Worm (Caenorhabditis elegans): ENCODE measurements around the gene F43C11.1.

The F43C11.1 gene

DNA sequence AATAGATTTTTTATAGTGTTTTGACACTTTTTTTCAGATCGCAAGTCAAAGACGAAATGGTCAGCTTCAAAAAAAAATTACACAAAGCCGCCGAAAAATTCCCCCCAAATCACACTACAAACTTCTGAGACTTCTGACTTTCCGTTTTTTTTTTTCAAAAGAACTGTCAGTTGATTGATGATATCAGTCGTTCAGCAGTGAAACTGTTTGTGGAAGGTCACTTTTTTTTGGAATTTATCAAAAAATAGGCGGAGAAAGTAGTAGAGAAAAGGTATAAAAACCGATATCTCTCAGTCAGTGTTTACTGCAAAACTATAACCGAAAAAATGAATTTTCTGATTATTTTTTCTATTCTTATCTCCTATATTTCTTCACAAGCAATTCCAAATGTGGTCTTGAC, 3.9 kb upstream of the F43C11.1 start, which contains the start of gene F43C11.3:
Gene F43C11.3 (plus strand): TSS at position 301 of the 400 bp plus-strand sequence.
- TF ChIP-seq F49E8.2 (tag; optimal IDR thresholded peaks at IDR 0.05; ENCODE audit: insufficient read depth), result no peak
- TF ChIP-seq F55B11.4 (tag; optimal IDR thresholded peaks at IDR 0.05; ENCODE audit: borderline replicate concordance, insufficient read depth), result no peak
- TF ChIP-seq ceh-40 (GFP tag; IDR thresholded peaks at IDR 0.05), result no peak

DNA sequence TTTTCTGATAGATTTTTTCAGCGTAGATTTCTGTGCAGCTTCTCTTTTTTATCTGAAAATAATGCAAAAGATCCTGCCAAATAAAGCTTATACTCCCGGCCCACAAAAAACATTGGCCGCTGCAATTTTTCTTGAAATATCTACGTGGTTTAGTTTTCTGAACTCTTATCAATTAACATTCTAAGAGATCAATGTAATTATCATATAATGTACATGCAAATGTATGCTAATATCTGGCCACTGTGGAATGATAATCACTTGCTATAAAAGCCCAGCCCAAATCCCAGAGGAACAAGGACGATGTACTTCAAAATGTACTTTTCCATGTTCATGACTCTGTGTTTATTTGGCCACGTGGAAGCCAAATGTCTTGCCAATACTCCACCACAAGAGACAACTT, 2.4 kb upstream of the F43C11.1 start, which contains the start of gene F43C11.2:
Gene F43C11.2 (plus strand): TSS at position 301 of the 400 bp plus-strand sequence.
- TF ChIP-seq ztf-6 (GFP tag; IDR thresholded peaks at IDR 0.05), result no peak
- TF ChIP-seq hmg-20 (GFP tag; IDR thresholded peaks at IDR 0.05), result no peak
- TF ChIP-seq pha-4 (tag; optimal IDR thresholded peaks at IDR 0.05), result no peak
- TF ChIP-seq bed-1 (GFP tag; IDR thresholded peaks at IDR 0.05), result no peak
- TF ChIP-seq lsy-27 (tag; optimal IDR thresholded peaks at IDR 0.05; ENCODE audit: borderline replicate concordance, insufficient read depth), result no peak
- TF ChIP-seq efl-1 (GFP tag; optimal IDR thresholded peaks at IDR 0.05), result no peak
- no peak for TF ChIP-seq hrde-1 (tag; optimal IDR thresholded peaks at IDR 0.05; ENCODE audit: borderline replicate concordance)
- no peak for TF ChIP-seq F39B2.1 (GFP tag; IDR thresholded peaks at IDR 0.05)
- no peak for TF ChIP-seq cebp-2 (GFP tag; IDR thresholded peaks at IDR 0.05)
- TF ChIP-seq F37B4.10 (GFP tag; IDR thresholded peaks at IDR 0.05), result no peak
- no peak for TF ChIP-seq F49E8.2 (tag; optimal IDR thresholded peaks at IDR 0.05; ENCODE audit: insufficient read depth)
- no peak for TF ChIP-seq ets-4 (GFP tag; optimal IDR thresholded peaks at IDR 0.05)
- TF ChIP-seq atf-7 (tag; optimal IDR thresholded peaks at IDR 0.05), result no peak
- TF ChIP-seq madf-10 (tag; optimal IDR thresholded peaks at IDR 0.05), result no peak
- no peak for TF ChIP-seq nfya-1 (tag; optimal IDR thresholded peaks at IDR 0.05; ENCODE audit: borderline replicate concordance, insufficient read depth)

DNA sequence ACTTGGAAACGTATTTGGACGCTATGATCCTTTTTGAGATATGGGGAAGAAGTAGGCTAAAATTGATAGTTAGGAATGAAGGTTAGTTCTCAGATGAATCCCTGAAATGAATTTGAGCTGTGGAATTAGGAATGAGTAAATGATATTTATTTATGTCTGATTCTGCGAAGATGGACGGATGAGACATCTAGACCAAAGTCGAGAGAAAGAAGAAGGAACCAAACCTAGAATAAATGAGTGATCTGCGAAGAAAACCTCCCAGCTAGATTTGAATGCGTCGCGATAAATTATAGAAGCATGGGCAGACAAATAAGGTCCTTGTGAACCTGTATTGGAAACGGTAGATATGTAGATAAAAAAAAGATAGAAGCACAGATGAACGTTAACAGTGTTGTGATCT, 3.1 kb downstream of the F43C11.1 start, which contains the start of gene F43C11.16:
Gene F43C11.16 (minus strand): TSS at position 101 of the 400 bp plus-strand sequence.
- no peak for TF ChIP-seq cebp-1 (GFP tag; IDR thresholded peaks at IDR 0.05)
- no peak for TF ChIP-seq cebp-1 (tag; optimal IDR thresholded peaks at IDR 0.05)
- TF ChIP-seq tbp1 (GFP tag; optimal IDR thresholded peaks at IDR 0.05), result no peak
- TF ChIP-seq hmg-20 (GFP tag; IDR thresholded peaks at IDR 0.05), result no peak
- no peak for TF ChIP-seq lin-26 (GFP tag; IDR thresholded peaks at IDR 0.05)
- TF ChIP-seq nhr-90 (tag; optimal IDR thresholded peaks at IDR 0.05), result no peak
- TF ChIP-seq madf-8 (GFP tag; conservative IDR thresholded peaks at IDR 0.05), result no peak
- TF ChIP-seq F10E7.11 (tag; optimal IDR thresholded peaks at IDR 0.05), result no peak
- TF ChIP-seq tlf-1 (GFP tag; optimal IDR thresholded peaks at IDR 0.05), result no peak
- no peak for TF ChIP-seq F57C9.4 (tag; optimal IDR thresholded peaks at IDR 0.05)

DNA sequence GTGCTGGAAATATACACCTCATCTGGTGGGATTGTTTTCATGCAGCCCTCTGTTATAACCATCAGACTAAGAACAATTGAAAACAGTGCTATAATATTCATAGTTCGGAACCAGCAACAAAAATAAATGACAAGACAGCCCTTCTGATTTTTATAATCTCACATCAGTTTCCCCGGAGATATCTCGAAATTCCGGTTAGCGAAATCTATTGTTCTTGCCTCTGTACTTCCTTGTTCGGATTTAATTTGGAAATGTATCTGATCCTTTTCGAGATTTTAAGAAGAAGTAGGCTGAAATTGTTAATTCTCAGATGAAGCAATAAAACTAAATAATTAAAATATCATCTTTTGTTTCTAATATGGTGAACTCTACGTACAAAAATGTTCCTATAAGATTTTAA, 6.8 kb downstream of the F43C11.1 start, which contains the start of gene F43C11.11:
Gene F43C11.11 (minus strand): TSS at position 101 of the 400 bp plus-strand sequence.
- TF ChIP-seq attf-6 (GFP tag; IDR thresholded peaks at IDR 0.05), result no peak
- TF ChIP-seq zfh-2 (GFP tag; conservative IDR thresholded peaks at IDR 0.05), result no peak
- no peak for TF ChIP-seq bed-2 (GFP tag; IDR thresholded peaks at IDR 0.05)
- TF ChIP-seq mcd-1 (GFP tag; IDR thresholded peaks at IDR 0.05), result no peak

DNA sequence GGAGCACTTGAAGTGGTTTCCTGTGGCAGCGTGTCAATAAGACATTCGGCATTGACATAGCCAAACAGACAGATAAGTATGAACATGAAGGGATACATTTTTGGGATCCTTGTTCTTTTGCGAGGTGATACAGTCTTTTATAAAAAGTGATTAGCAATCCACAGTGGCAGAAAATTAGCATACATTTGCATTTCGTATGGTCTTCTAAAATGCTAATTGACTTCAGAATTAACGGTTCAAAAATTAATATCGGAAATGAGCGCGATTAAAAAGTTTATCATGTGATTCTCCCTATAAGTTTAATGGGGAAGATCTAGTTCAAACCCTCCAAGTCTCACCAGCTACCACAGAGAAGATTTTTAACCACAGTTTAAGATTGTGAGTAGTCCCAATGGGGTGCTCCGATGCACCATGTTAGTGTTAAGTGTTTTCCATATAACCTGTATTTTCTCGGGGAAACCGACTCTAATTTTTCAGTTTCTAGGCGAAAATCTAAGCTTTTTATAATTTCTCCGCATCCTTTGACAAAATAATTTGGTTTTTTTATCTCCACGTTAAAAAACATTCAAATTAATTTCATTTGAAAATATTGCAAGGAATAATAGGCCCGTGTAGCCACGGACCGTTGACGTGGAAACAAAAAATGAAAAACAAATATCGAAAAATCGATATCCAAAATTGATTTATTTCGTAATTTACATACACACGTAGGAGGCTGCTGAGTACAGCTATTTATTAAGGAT, 9.9 kb downstream of the F43C11.1 start, which contains the start of the genes F43C11.12 and F16G10.5:
Gene F43C11.12 (minus strand): TSS at position 101 of the 743 bp plus-strand sequence.
Gene F16G10.5 (plus strand): TSS at position 693 of the 743 bp plus-strand sequence.
- TF ChIP-seq nhr-120 (GFP tag; IDR thresholded peaks at IDR 0.05) (no peak), unc-62 (GFP tag; optimal IDR thresholded peaks at IDR 0.05) (no peak), D2030.7 (GFP tag; IDR thresholded peaks at IDR 0.05) (no peak), F10E7.11 (tag; optimal IDR thresholded peaks at IDR 0.05) (no peak), zim-3 (tag; optimal IDR thresholded peaks at IDR 0.05) (no peak), Y53F4B.3 (GFP tag; IDR thresholded peaks at IDR 0.05) (no peak), athp-1 (tag; optimal IDR thresholded peaks at IDR 0.05) (no peak), atf-7 (tag; optimal IDR thresholded peaks at IDR 0.05) (no peak), lin-54 (GFP tag; optimal IDR thresholded peaks at IDR 0.05) (no peak)
